Fruit fly (Drosophila melanogaster) whole organism: ENCODE data around the gene CG31064.

ENCODE experiments used
- CG8478 ChIP-seq: fragments of >200 bp; optimal IDR thresholded peaks from 2 replicates; lab custom pipeline; 2018; ENCODE audit warnings: inconsistent platforms
- EcR ChIP-seq, 2 experiments: fragments of >200 bp; optimal IDR thresholded peaks; 2 replicates each; lab custom pipeline; 2017; ENCODE audit warnings: missing biosample characterization in 2 of 2, missing genetic modification characterization in 2 of 2, missing genetic modification reagents in 2 of 2

DNA sequence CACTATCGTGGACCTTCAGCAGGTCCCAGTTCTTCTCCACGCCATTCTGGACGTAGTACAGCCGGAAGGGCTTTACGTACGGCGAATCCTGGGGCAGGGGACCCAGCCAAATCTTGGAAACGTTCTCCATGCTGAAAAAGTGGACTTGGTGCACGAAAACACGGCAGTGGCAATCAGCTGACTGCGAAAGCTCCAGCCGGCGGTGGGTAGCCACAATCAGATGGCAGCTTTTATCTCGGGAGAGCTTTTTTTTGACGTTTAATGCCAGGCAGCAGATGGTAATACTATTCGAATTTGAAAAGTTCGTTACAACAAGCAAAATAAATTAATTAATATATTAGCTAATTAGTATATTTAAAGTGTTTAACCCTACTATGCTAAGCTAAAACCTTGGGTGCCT lies 10.5 kb downstream of the CG31064 start, which contains the start of gene CG42813:
- TF ChIP-seq EcR (GFP tag; optimal IDR thresholded peaks at IDR 0.05; lab: Kevin White, UChicago) (no peak), CG8478 (lab: Kevin White, UChicago) (no peak)
